Worm (Caenorhabditis elegans) whole organism, late embryonic: ENCODE results near the gene hum-6.

Experiments
- F13H6.1 ChIP-seq: sonication (generic microtip); optimal IDR thresholded peaks from 2 replicates; lab custom pipeline; 2016; ENCODE audit warnings: missing genetic modification characterization, missing compliant biosample characterization
- T23F11.4 ChIP-seq: fragments of 200-800 bp; sonication (Bioruptor generic); optimal IDR thresholded peaks from 2 replicates; lab custom pipeline; 2018; ENCODE audit warnings: mild to moderate bottlenecking, missing genetic modification characterization, missing compliant biosample characterization
- ama-1 ChIP-seq: fragments of 150-350 bp; optimal IDR thresholded peaks from 2 replicates; lab custom pipeline; 2014
- ceh-18 ChIP-seq: sonication (generic microtip); optimal IDR thresholded peaks from 2 replicates; lab custom pipeline; 2016; ENCODE audit warnings: missing genetic modification characterization, missing compliant biosample characterization
- ceh-9 ChIP-seq: sonication (generic microtip); optimal IDR thresholded peaks from 2 replicates; lab custom pipeline; 2016; ENCODE audit warnings: mild to moderate bottlenecking, missing genetic modification characterization, inconsistent platforms, missing compliant biosample characterization
- elt-4 ChIP-seq: sonication (generic microtip); optimal IDR thresholded peaks from 2 replicates; lab custom pipeline; 2016; ENCODE audit warnings: missing genetic modification characterization, missing compliant biosample characterization
- ets-4 ChIP-seq: sonication (generic microtip); optimal IDR thresholded peaks from 2 replicates; lab custom pipeline; 2016; ENCODE audit warnings: missing genetic modification characterization, missing compliant biosample characterization
- fkh-10 ChIP-seq: fragments of 150-350 bp; optimal IDR thresholded peaks from 2 replicates; lab custom pipeline; 2014; ENCODE audit warnings: missing biosample characterization, missing genetic modification reagents, missing genetic modification characterization
- lin-11 ChIP-seq: fragments of 200-800 bp; sonication (Bioruptor generic); optimal IDR thresholded peaks from 2 replicates; lab custom pipeline; 2018; ENCODE audit warnings: mild to moderate bottlenecking, missing genetic modification characterization, missing compliant biosample characterization
- nhr-11 ChIP-seq: fragments of 150-350 bp; optimal IDR thresholded peaks from 2 replicates; lab custom pipeline; 2014; ENCODE audit warnings: missing biosample characterization, missing genetic modification characterization
- pqm-1 ChIP-seq: sonication (generic microtip); optimal IDR thresholded peaks from 2 replicates; lab custom pipeline; 2016; ENCODE audit warnings: missing genetic modification characterization, missing compliant biosample characterization
- rnt-1 ChIP-seq: sonication (generic microtip); optimal IDR thresholded peaks from 2 replicates; lab custom pipeline; 2016; ENCODE audit warnings: missing genetic modification characterization, missing compliant biosample characterization
- unc-86 ChIP-seq: sonication (generic microtip); optimal IDR thresholded peaks from 2 replicates; lab custom pipeline; 2016; ENCODE audit warnings: missing genetic modification characterization, missing compliant biosample characterization
- zip-5 ChIP-seq: sonication (generic microtip); optimal IDR thresholded peaks from 2 replicates; lab custom pipeline; 2016; ENCODE audit warnings: missing genetic modification characterization, missing compliant biosample characterization

DNA sequence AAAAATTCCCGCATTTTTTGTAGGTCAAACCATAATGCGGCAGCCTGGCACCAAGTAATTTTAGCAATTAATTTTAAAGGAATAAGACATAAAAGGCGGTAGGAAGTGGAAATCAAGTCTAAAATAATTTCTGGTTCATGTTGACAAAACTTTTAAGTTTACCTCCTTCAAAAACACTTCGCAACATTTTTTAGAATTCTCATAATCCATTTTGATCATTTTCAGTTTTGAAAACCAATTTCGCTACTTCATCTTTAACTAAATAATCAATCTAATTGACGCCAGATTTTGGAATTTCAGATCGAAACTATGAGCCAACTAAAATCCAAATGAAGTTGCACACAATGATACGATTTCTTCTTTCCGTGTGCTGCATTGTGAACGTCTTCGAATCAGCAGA lies 56.9 kb downstream of the hum-6 start, which contains the start of gene lgc-40:
- no peak for TF ChIP-seq pqm-1
- no peak for TF ChIP-seq ceh-18
- TF ChIP-seq fkh-10 (GFP tag; lab: Kevin White, UChicago), result no peak
- TF ChIP-seq rnt-1, result no peak
- no peak for TF ChIP-seq ama-1 (lab: Kevin White, UChicago)
- TF ChIP-seq ceh-9 (tag; lab: Kevin White, UChicago), result no peak
- no peak for TF ChIP-seq nhr-11 (tag; lab: Kevin White, UChicago)
- no peak for TF ChIP-seq unc-86
- no peak for TF ChIP-seq ets-4 (tag; lab: Kevin White, UChicago)
- no peak for TF ChIP-seq T23F11.4 (GFP tag; lab: Kevin White, UChicago)
- no peak for TF ChIP-seq lin-11 (tag; lab: Kevin White, UChicago)
- no peak for TF ChIP-seq F13H6.1 (tag; lab: Kevin White, UChicago)
- TF ChIP-seq zip-5, result no peak
- no peak for TF ChIP-seq elt-4 (tag; lab: Kevin White, UChicago)
